Worm (Caenorhabditis elegans): Measurements from ENCODE around the gene F46C3.7.
A peak's percentile ranks its signal among the peaks of the same experiment; 100 is the strongest.

F46C3.7 gene

ce11 chrX:11465215-11465614 lies 25.4 kb downstream of the F46C3.7 start, which contains the start of gene lin-14:
Gene lin-14 (plus strand): TSS chrX:11465560.
- TF ChIP-seq mml-1 (tag; optimal IDR thresholded peaks at IDR 0.05) (no peak), nhr-237 (tag; optimal IDR thresholded peaks at IDR 0.05) (no peak), eor-1 (tag; optimal IDR thresholded peaks at IDR 0.05) (no peak), pha-4 (tag; optimal IDR thresholded peaks at IDR 0.05) (peak; percentile 75), lin-39 (tag; optimal IDR thresholded peaks at IDR 0.05) (peak; percentile 87), fkh-2 (tag; optimal IDR thresholded peaks at IDR 0.05) (no peak), nhr-67 (tag; optimal IDR thresholded peaks at IDR 0.05) (no peak), ceh-28 (tag; optimal IDR thresholded peaks at IDR 0.05) (peak; percentile 21), unc-39 (tag; optimal IDR thresholded peaks at IDR 0.05) (no peak), ceh-9 (tag; optimal IDR thresholded peaks at IDR 0.05) (no peak), nhr-11 (tag; optimal IDR thresholded peaks at IDR 0.05) (no peak), nhr-23 (tag; optimal IDR thresholded peaks at IDR 0.05) (peak; percentile 82), daf-12 (tag; optimal IDR thresholded peaks at IDR 0.05) (peak; percentile 23), mdl-1 (tag; optimal IDR thresholded peaks at IDR 0.05) (no peak), ceh-82 (tag; optimal IDR thresholded peaks at IDR 0.05) (no peak), elt-3 (tag; optimal IDR thresholded peaks at IDR 0.05) (no peak), ztf-4 (tag; optimal IDR thresholded peaks at IDR 0.05) (no peak), lsy-12 (tag; optimal IDR thresholded peaks at IDR 0.05) (peak; percentile 49), fos-1 (tag; optimal IDR thresholded peaks at IDR 0.05) (no peak), elt-1 (tag; optimal IDR thresholded peaks at IDR 0.05) (no peak), ceh-16 (tag; optimal IDR thresholded peaks at IDR 0.05) (no peak), ama-1 (optimal IDR thresholded peaks at IDR 0.05) (no peak), nhr-12 (tag; optimal IDR thresholded peaks at IDR 0.05) (no peak), hmg-11 (tag; optimal IDR thresholded peaks at IDR 0.05) (peak; percentile 85), egl-27 (tag; optimal IDR thresholded peaks at IDR 0.05) (peak; percentile 5), ZK546.5 (tag; optimal IDR thresholded peaks at IDR 0.05) (no peak), fkh-10 (GFP tag; optimal IDR thresholded peaks at IDR 0.05) (no peak), unc-62 (GFP tag; optimal IDR thresholded peaks at IDR 0.05) (no peak), egl-5 (tag; optimal IDR thresholded peaks at IDR 0.05) (no peak), tbx-2 (tag; optimal IDR thresholded peaks at IDR 0.05) (peak; percentile 46), snpc-4 (tag; optimal IDR thresholded peaks at IDR 0.05) (peak; percentile 15), elt-2 (tag; optimal IDR thresholded peaks at IDR 0.05) (peak; percentile 69), nhr-43 (tag; optimal IDR thresholded peaks at IDR 0.05; ENCODE audit: poor library complexity, severe bottlenecking) (peak; percentile 76), nhr-25 (tag; optimal IDR thresholded peaks at IDR 0.05) (peak; percentile 76), aly-2 (tag; optimal IDR thresholded peaks at IDR 0.05) (no peak), nhr-28 (tag; optimal IDR thresholded peaks at IDR 0.05) (no peak), nfya-1 (tag; optimal IDR thresholded peaks at IDR 0.05; ENCODE audit: insufficient read depth) (peak; percentile 67), skn-1 (tag; optimal IDR thresholded peaks at IDR 0.05) (peak; percentile 41), sea-2 (GFP tag; optimal IDR thresholded peaks at IDR 0.05) (no peak), R02D3.7 (tag; optimal IDR thresholded peaks at IDR 0.05) (peak; percentile 32), jun-1 (tag; optimal IDR thresholded peaks at IDR 0.05) (peak; percentile 63), ztf-11 (tag; optimal IDR thresholded peaks at IDR 0.05) (no peak), lin-15B (tag; optimal IDR thresholded peaks at IDR 0.05) (no peak), pqm-1 (tag; optimal IDR thresholded peaks at IDR 0.05) (no peak), nhr-77 (tag; optimal IDR thresholded peaks at IDR 0.05) (no peak), zag-1 (tag; optimal IDR thresholded peaks at IDR 0.05) (no peak), nhr-76 (tag; optimal IDR thresholded peaks at IDR 0.05) (no peak)

All from whole organism, L3 larva.